Fruit fly (Drosophila melanogaster): Measurements from ENCODE around the gene gdl.

dm6 chr3L:15529143-15529542 is 19.9 kb downstream of the gdl start, which contains the start of gene obst-H:
- TF ChIP-seq CG8478 (optimal IDR thresholded peaks at IDR 0.05) (no peak), CTCF (optimal IDR thresholded peaks at IDR 0.05) (no peak)

Data from S2 (cell line).